Worm (Caenorhabditis elegans) whole organism, late embryonic: ENCODE results near the gene T27D12.1.

Source experiments
- Y22D7AL.16 ChIP-seq: sonication (generic microtip); optimal IDR thresholded peaks from 2 replicates; lab custom pipeline; 2016; ENCODE audit warnings: missing genetic modification characterization, missing compliant biosample characterization
- pag-3 ChIP-seq: sonication (generic microtip); optimal IDR thresholded peaks from 2 replicates; lab custom pipeline; 2016; ENCODE audit warnings: missing compliant biosample characterization, missing genetic modification characterization, borderline replicate concordance
- pqm-1 ChIP-seq: sonication (generic microtip); optimal IDR thresholded peaks from 2 replicates; lab custom pipeline; 2016; ENCODE audit warnings: missing genetic modification characterization, missing compliant biosample characterization
- syd-9 ChIP-seq: sonication (generic microtip); optimal IDR thresholded peaks from 2 replicates; lab custom pipeline; 2016; ENCODE audit warnings: mild to moderate bottlenecking, missing genetic modification characterization, moderate library complexity, missing compliant biosample characterization

DNA sequence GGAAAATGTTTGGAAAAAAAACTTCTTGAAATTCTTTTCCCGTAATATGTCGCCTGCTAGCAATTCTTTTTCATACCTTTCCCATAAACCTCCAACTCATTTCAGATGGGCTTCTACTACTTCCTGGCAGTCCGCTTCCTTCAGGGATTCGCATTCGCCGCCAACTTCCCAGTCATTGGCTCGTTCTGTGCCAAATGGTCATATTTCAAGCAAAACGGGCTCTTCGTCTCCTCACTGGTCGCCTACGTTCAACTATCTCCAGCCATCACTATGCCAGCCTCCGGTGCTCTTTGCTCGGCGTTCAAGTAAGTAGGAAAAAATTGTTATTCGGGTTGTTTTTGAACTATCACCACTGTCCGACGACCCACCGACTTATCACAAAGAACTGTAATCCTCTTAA is 1.7 kb downstream of the T27D12.1 start:
- TF ChIP-seq pag-3, result no peak
- no peak for TF ChIP-seq Y22D7AL.16 (tag; lab: Kevin White, UChicago)
- TF ChIP-seq syd-9 (tag; lab: Kevin White, UChicago), result no peak
- no peak for TF ChIP-seq pqm-1 (tag; lab: Kevin White, UChicago)
